Worm (Caenorhabditis elegans) whole organism, early embryonic: Measurements from ENCODE around the gene nhr-230.

Experiments
- B0310.2 ChIP-seq: sonication (generic microtip); optimal IDR thresholded peaks from 2 replicates; lab custom pipeline; 2016; ENCODE audit warnings: mild to moderate bottlenecking, missing genetic modification characterization, missing compliant biosample characterization
- F13C5.2 ChIP-seq: sonication (generic microtip); optimal IDR thresholded peaks from 2 replicates; lab custom pipeline; 2017; ENCODE audit warnings: mild to moderate bottlenecking, missing genetic modification characterization, inconsistent platforms, missing compliant biosample characterization
- aly-1 ChIP-seq: sonication (generic microtip); optimal IDR thresholded peaks from 2 replicates; lab custom pipeline; 2016; ENCODE audit warnings: missing genetic modification characterization, missing compliant biosample characterization
- ama-1 ChIP-seq: fragments of 150-350 bp; optimal IDR thresholded peaks from 2 replicates; lab custom pipeline; 2014
- ceh-13 ChIP-seq: fragments of 200-800 bp; sonication (Bioruptor generic); optimal IDR thresholded peaks from 2 replicates; lab custom pipeline; 2018; ENCODE audit warnings: mild to moderate bottlenecking, missing genetic modification characterization, missing compliant biosample characterization
- ceh-36 ChIP-seq: sonication (generic microtip); optimal IDR thresholded peaks from 2 replicates; lab custom pipeline; 2016; ENCODE audit warnings: missing genetic modification characterization, inconsistent platforms, missing compliant biosample characterization
- ets-7 ChIP-seq: sonication (generic microtip); optimal IDR thresholded peaks from 2 replicates; lab custom pipeline; 2016; ENCODE audit warnings: missing genotype, missing genetic modification characterization, missing compliant biosample characterization
- flt-1 ChIP-seq: fragments of 200-800 bp; sonication (Bioruptor generic); IDR thresholded peaks from 2 replicates; pipeline ENCODE4 v1.3.6; 2022; ENCODE audit warnings: missing genetic modification characterization, missing compliant biosample characterization
- hmbx-1 ChIP-seq: sonication (generic microtip); optimal IDR thresholded peaks from 2 replicates; lab custom pipeline; 2016; ENCODE audit warnings: mild to moderate bottlenecking, missing genetic modification characterization, missing compliant biosample characterization
- hmg-4 ChIP-seq: fragments of 200-800 bp; sonication (Bioruptor generic); optimal IDR thresholded peaks from 2 replicates; lab custom pipeline; 2018; ENCODE audit warnings: mild to moderate bottlenecking, missing genetic modification characterization, missing compliant biosample characterization
- hnd-1 ChIP-seq: sonication (generic microtip); optimal IDR thresholded peaks from 2 replicates; lab custom pipeline; 2016; ENCODE audit warnings: missing genetic modification characterization, missing compliant biosample characterization
- pes-1 ChIP-seq: fragments of 200-800 bp; sonication (Bioruptor generic); IDR thresholded peaks from 2 replicates; pipeline ENCODE4 v1.3.6; 2022; ENCODE audit warnings: missing genetic modification reagents, missing genetic modification characterization, missing compliant biosample characterization
- scrt-1 ChIP-seq: fragments of 200-800 bp; sonication (Bioruptor generic); IDR thresholded peaks from 2 replicates; pipeline ENCODE4 v1.3.6; 2022; ENCODE audit warnings: missing genetic modification characterization, missing compliant biosample characterization
- sea-1 ChIP-seq: fragments of 200-800 bp; sonication (Bioruptor generic); conservative IDR thresholded peaks from 2 replicates; pipeline ENCODE4 v1.3.6; 2022; ENCODE audit warnings: missing genetic modification characterization, missing compliant biosample characterization
- tbx-11 ChIP-seq: fragments of 200-800 bp; sonication (Bioruptor generic); IDR thresholded peaks from 2 replicates; pipeline ENCODE4 v1.3.6; 2022; ENCODE audit warnings: missing genetic modification characterization, missing compliant biosample characterization
- tbx-37 ChIP-seq: fragments of 200-800 bp; sonication (Bioruptor generic); conservative IDR thresholded peaks from 2 replicates; pipeline ENCODE4 v1.3.6; 2022; ENCODE audit warnings: missing genetic modification reagents, missing genetic modification characterization, missing compliant biosample characterization
- tra-4 ChIP-seq: sonication (generic microtip); optimal IDR thresholded peaks from 2 replicates; lab custom pipeline; 2017; ENCODE audit warnings: missing genetic modification characterization, missing compliant biosample characterization

The nhr-230 gene

DNA sequence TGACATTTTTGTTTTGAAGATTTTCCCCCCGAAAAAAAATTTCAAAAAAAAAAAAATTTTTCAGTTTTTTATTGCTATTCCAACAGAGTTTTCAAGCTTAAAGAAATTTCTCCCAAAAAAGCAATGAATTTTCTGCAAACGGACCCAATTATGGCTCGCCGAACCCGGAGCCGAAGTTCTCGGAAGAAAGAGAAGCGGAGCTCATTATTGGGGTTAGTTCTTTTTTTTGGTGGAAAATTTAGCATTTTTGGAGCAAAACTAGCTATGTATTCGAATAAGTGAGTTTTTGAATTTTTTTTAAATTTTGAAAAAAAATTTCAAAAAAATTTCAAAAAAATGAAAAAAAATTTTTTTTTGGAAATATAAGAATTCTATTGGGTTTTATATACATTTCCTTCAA lies 26.9 kb upstream of the nhr-230 start, which contains the start of gene ncs-5:
TSS of gene ncs-5 (plus strand) at position 124 of the 400 bp plus-strand sequence.
- no peak for TF ChIP-seq flt-1 (GFP tag; lab: Robert Waterston, UW)
- TF ChIP-seq hnd-1 (tag; lab: Kevin White, UChicago): no peak
- no peak for TF ChIP-seq ceh-36
- TF ChIP-seq scrt-1 (GFP tag; lab: Robert Waterston, UW): no peak
- no peak for TF ChIP-seq tra-4
- TF ChIP-seq pes-1: no peak
- TF ChIP-seq tbx-11: no peak

DNA sequence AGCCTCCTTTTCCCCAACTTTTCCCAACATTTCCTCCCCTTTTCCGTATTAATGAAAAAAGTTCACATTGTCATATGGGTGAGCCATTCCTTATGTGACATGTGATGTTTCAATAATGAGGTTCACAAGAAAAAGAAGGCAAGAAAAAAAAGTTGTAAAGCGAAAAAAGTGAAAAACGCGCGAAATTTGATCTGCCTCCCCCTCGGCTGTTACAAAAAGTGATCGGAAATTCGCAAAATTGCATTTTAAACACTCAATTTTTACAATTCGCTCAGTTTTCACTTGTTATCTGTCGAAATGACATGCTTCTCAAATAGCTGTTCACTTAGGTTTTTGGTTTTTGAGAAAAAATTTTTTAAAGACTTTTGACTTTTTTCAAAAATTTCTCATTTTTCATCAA lies 25.0 kb upstream of the nhr-230 start:
- TF ChIP-seq ets-7 (no peak), tbx-37 (GFP tag; lab: Robert Waterston, UW) (no peak), F13C5.2 (tag; lab: Kevin White, UChicago) (no peak), scrt-1 (GFP tag; lab: Robert Waterston, UW) (no peak), ceh-13 (GFP tag; lab: Kevin White, UChicago) (no peak), flt-1 (GFP tag; lab: Robert Waterston, UW) (no peak), B0310.2 (tag; lab: Kevin White, UChicago) (no peak), aly-1 (tag; lab: Kevin White, UChicago) (no peak), hnd-1 (tag; lab: Kevin White, UChicago) (no peak), ama-1 (lab: Kevin White, UChicago) (no peak), hmbx-1 (tag; lab: Kevin White, UChicago) (no peak), hmg-4 (GFP tag; lab: Kevin White, UChicago) (no peak), tra-4 (no peak), sea-1 (GFP tag; lab: Robert Waterston, UW) (no peak), ceh-36 (no peak), pes-1 (no peak), tbx-11 (no peak)

DNA sequence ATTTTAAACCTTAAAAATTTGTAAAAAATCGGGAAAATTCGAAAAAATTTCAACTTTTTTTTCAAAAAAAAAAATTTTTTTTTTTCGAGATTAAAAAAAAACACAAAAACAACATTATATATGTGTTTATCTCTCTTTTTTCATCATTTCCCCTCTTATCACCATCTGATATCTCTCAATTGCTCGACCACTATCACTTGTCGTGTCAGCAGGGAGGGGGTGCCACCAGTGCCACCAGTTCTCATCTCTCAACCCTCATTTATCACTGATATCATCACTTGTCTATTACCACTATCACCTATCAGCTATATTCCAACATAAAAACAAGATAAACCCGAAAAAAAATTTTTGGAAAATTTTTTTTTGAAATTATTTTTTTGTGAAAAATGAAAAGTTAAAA lies 20.1 kb upstream of the nhr-230 start:
- TF ChIP-seq scrt-1 (GFP tag; lab: Robert Waterston, UW) (no peak), tra-4 (no peak), tbx-11 (no peak), hnd-1 (tag; lab: Kevin White, UChicago) (no peak), tbx-37 (GFP tag; lab: Robert Waterston, UW) (no peak), hmg-4 (GFP tag; lab: Kevin White, UChicago) (no peak), pes-1 (no peak), ama-1 (lab: Kevin White, UChicago) (no peak)

DNA sequence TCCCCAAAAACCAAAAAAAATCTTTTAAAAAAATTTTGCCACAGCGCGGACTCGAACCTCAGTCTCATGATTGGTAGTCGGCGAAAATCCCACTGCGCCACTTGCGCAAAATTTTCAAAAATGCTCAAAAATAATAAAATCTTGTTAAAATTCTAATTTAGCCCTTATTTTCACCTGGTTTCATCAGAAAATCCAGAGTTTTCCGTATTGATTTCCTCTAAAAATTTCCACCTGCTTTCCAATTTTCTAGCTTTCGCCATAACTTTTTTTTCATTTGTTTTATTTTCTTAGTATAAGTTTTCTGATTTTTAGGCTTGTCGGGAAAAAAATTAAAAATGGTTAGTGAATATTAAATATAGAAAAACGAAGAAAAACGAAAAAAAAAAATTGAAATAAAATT lies 19.2 kb upstream of the nhr-230 start:
- TF ChIP-seq tbx-11 (no peak), F13C5.2 (tag; lab: Kevin White, UChicago) (no peak), ama-1 (lab: Kevin White, UChicago) (no peak), hnd-1 (tag; lab: Kevin White, UChicago) (no peak), ets-7 (no peak), aly-1 (tag; lab: Kevin White, UChicago) (no peak), B0310.2 (tag; lab: Kevin White, UChicago) (no peak), ceh-36 (no peak)

DNA sequence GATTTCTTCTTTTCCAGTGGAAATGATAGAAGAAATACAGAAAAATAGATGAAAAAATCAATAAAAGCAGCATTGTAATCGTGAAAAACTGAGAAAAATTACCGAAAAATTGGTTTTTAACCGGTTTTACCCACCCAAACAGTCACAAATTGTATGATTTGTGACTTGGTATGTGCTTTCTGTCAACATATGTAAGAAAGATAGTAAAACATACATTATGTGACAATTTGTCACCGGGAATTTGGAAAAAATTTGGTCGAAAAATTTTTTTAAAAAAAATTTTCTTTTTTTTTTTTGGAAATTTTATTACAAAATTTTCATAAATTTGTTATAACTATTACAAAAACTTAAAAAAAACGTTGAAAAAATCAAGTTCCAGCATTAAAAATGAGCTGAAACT lies 9.5 kb upstream of the nhr-230 start, which contains the start of gene cyp-33D3:
TSS of gene cyp-33D3 (minus strand) at position 101 of the 400 bp plus-strand sequence.
- TF ChIP-seq ceh-36: no peak
- no peak for TF ChIP-seq sea-1 (GFP tag; lab: Robert Waterston, UW)
- TF ChIP-seq hnd-1 (tag; lab: Kevin White, UChicago): no peak
- no peak for TF ChIP-seq ama-1 (lab: Kevin White, UChicago)
- no peak for TF ChIP-seq hmbx-1 (tag; lab: Kevin White, UChicago)
- no peak for TF ChIP-seq pes-1
- TF ChIP-seq flt-1 (GFP tag; lab: Robert Waterston, UW): no peak
- no peak for TF ChIP-seq F13C5.2 (tag; lab: Kevin White, UChicago)
- TF ChIP-seq ceh-13 (GFP tag; lab: Kevin White, UChicago): no peak
- no peak for TF ChIP-seq tbx-11
- no peak for TF ChIP-seq ets-7
- TF ChIP-seq scrt-1 (GFP tag; lab: Robert Waterston, UW): no peak
- no peak for TF ChIP-seq B0310.2 (tag; lab: Kevin White, UChicago)

DNA sequence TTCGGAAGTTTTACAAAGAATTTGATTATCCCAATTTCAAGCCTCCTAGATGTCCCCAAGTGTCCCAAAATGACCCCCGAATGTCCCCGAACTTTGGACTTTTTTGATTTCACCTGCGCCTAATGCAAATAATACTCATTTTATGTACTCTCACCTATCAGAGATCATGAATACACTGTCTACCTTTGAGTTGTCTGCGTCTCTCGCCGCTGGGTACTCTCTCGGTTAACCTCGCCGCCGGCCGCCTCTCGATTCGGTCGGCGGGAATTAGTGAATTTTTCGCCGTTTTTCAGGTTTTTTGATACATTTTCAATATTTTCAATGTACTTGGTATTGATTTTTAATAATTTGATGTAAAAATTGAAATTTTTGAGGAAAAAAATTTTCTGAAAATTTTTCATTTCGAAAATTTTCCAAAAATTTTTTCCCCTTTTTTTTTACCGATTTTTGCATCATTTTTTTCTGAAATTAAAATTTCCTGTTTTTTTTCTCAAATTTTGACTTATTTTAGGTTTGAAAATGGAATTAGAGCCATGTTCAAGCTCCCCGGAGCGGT lies 7.7 kb upstream of the nhr-230 start, which contains the start of gene nhr-65:
TSS of gene nhr-65 (plus strand) at position 506 of the 556 bp plus-strand sequence.
- no peak for TF ChIP-seq hnd-1 (tag; lab: Kevin White, UChicago)
- no peak for TF ChIP-seq ets-7
- no peak for TF ChIP-seq ama-1 (lab: Kevin White, UChicago)
- no peak for TF ChIP-seq scrt-1 (GFP tag; lab: Robert Waterston, UW)
- no peak for TF ChIP-seq tbx-11
- no peak for TF ChIP-seq sea-1 (GFP tag; lab: Robert Waterston, UW)
- no peak for TF ChIP-seq tra-4
- TF ChIP-seq B0310.2 (tag; lab: Kevin White, UChicago): no peak
- TF ChIP-seq pes-1: no peak
- no peak for TF ChIP-seq flt-1 (GFP tag; lab: Robert Waterston, UW)
- TF ChIP-seq ceh-36: no peak
- TF ChIP-seq hmg-4 (GFP tag; lab: Kevin White, UChicago): no peak
- no peak for TF ChIP-seq aly-1 (tag; lab: Kevin White, UChicago)
- no peak for TF ChIP-seq tbx-37 (GFP tag; lab: Robert Waterston, UW)
- no peak for TF ChIP-seq hmbx-1 (tag; lab: Kevin White, UChicago)

DNA sequence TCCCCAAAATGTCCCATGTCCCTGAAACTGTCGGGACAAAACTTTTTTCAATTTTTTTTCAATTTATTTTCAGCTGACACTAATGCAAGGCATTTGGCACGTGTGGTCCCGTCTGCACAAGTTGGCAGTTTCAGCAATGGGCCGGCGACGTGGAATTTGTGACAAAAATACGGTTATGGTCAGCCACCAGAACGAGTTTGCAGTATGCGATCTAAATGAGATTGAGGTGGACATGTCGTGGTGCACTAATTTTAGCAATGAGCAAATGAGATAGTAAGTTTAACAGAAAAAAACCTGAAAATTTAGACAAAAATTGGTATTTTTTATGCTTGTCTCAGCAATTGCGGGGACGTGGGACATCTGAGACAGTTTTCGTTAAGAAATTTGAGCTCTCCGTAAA lies 4.1 kb upstream of the nhr-230 start:
- TF ChIP-seq ceh-13 (GFP tag; lab: Kevin White, UChicago): no peak
- TF ChIP-seq aly-1 (tag; lab: Kevin White, UChicago): no peak
- TF ChIP-seq ama-1 (lab: Kevin White, UChicago): no peak
- no peak for TF ChIP-seq scrt-1 (GFP tag; lab: Robert Waterston, UW)
- TF ChIP-seq ceh-36: no peak
- no peak for TF ChIP-seq tbx-11
- TF ChIP-seq sea-1 (GFP tag; lab: Robert Waterston, UW): no peak
- no peak for TF ChIP-seq pes-1
- no peak for TF ChIP-seq ets-7
- TF ChIP-seq hnd-1 (tag; lab: Kevin White, UChicago): no peak
- no peak for TF ChIP-seq B0310.2 (tag; lab: Kevin White, UChicago)
- no peak for TF ChIP-seq hmg-4 (GFP tag; lab: Kevin White, UChicago)
- TF ChIP-seq tra-4: no peak
- TF ChIP-seq hmbx-1 (tag; lab: Kevin White, UChicago): no peak
- TF ChIP-seq F13C5.2 (tag; lab: Kevin White, UChicago): no peak
- TF ChIP-seq flt-1 (GFP tag; lab: Robert Waterston, UW): no peak
- TF ChIP-seq tbx-37 (GFP tag; lab: Robert Waterston, UW): no peak
